Worm (Caenorhabditis elegans): ENCODE data around the gene ints-9.

The ints-9 gene

DNA sequence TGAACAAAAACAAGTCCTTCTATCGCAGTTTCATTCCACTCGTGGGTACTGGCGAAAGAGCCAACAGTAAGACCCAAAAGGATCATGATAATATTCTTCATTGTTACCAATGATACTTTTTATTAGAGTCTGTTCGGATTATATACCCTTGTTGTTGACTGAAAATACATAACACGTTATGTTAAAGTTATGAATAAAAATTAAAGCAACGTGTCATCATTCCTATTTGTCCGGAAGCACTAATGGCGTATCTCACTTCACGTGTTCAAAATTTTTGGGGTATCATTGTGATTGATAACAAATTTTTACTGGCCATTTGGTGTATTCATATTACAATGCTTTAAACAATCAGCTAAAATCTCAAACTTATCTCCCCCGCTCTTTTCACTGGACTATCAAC, 25.8 kb downstream of the ints-9 start, which contains the start of gene scl-26:
TSS of gene scl-26 (minus strand) at position 101 of the 400 bp plus-strand sequence.
- TF ChIP-seq ceh-83 (GFP tag; optimal IDR thresholded peaks at IDR 0.05), result no peak
- no peak for TF ChIP-seq bed-3 (GFP tag; optimal IDR thresholded peaks at IDR 0.05)

DNA sequence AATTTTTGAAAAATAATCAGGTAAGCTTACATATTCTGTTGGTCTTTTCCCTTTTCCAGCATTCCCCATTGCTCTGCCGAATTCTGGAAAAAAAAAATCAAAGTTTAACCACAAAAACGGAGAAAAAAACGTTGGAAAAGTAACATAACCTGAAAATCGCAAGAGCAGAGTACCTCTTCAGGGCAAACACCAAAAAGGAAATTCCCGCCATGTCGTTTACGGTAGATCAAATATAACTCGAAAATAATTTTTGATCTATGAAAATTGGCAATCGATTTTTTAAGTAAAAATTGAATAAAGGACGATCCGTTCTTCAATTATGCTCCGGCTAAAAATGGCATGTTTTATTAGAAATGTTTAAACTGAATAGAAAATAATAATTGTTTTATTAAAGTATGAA, 27.8 kb downstream of the ints-9 start, which contains the start of gene C50E3.11:
TSS of gene C50E3.11 (minus strand) at position 83 of the 400 bp plus-strand sequence.
- no peak for TF ChIP-seq ceh-39 (tag; optimal IDR thresholded peaks at IDR 0.05)
- no peak for TF ChIP-seq flh-1 (GFP tag; optimal IDR thresholded peaks at IDR 0.05)
- TF ChIP-seq mep-1 (tag; optimal IDR thresholded peaks at IDR 0.05), result no peak
- TF ChIP-seq unc-39 (tag; optimal IDR thresholded peaks at IDR 0.05), result no peak
- no peak for TF ChIP-seq hlh-1 (tag; optimal IDR thresholded peaks at IDR 0.05)
- no peak for TF ChIP-seq lsy-2 (tag; optimal IDR thresholded peaks at IDR 0.05)
- no peak for TF ChIP-seq zip-8 (tag; optimal IDR thresholded peaks at IDR 0.05)
- no peak for TF ChIP-seq cnd-1 (tag; optimal IDR thresholded peaks at IDR 0.05)
- TF ChIP-seq nhr-237 (tag; optimal IDR thresholded peaks at IDR 0.05), result no peak
- TF ChIP-seq ham-2 (GFP tag; optimal IDR thresholded peaks at IDR 0.05), result no peak
- no peak for TF ChIP-seq ztf-11 (tag; optimal IDR thresholded peaks at IDR 0.05)
- TF ChIP-seq ceh-43 (GFP tag; optimal IDR thresholded peaks at IDR 0.05), result no peak
- TF ChIP-seq elt-1 (tag; optimal IDR thresholded peaks at IDR 0.05; ENCODE audit: borderline replicate concordance, insufficient read depth), result no peak
- no peak for TF ChIP-seq sem-2 (GFP tag; optimal IDR thresholded peaks at IDR 0.05)
- TF ChIP-seq M03D4.4 (tag; optimal IDR thresholded peaks at IDR 0.05), result no peak

DNA sequence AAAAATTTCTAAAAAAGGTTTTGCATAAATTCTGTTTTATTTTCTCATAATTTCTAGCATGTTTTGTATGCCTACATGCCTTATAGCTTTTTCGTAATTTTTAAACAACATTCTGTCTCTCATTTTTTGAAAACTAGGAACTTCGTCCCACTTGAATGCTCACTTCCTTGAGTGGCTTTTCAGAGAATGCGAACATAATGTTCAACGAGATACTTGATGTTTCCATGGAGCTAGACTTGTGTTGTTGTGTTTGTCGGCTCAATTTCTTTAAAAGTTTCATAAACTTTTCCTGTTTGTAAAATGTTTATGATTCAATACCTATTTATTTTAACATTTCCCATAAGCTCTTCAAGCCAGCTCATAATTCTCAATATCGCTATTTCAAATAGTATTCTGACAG, 29.3 kb downstream of the ints-9 start, which contains the start of gene clec-213:
TSS of gene clec-213 (plus strand) at position 301 of the 400 bp plus-strand sequence.
- no peak for TF ChIP-seq drap-1 (GFP tag; optimal IDR thresholded peaks at IDR 0.05)
- TF ChIP-seq mab-5 (tag; optimal IDR thresholded peaks at IDR 0.05), result no peak
- TF ChIP-seq lsy-2 (tag; optimal IDR thresholded peaks at IDR 0.05), result no peak
- no peak for TF ChIP-seq tbx-8 (GFP tag; optimal IDR thresholded peaks at IDR 0.05)
- TF ChIP-seq mls-2 (tag; optimal IDR thresholded peaks at IDR 0.05), result no peak
- no peak for TF ChIP-seq ceh-43 (GFP tag; optimal IDR thresholded peaks at IDR 0.05)
- no peak for TF ChIP-seq snpc-4 (tag; optimal IDR thresholded peaks at IDR 0.05)
- TF ChIP-seq flh-1 (GFP tag; optimal IDR thresholded peaks at IDR 0.05), result no peak
- no peak for TF ChIP-seq nhr-237 (tag; optimal IDR thresholded peaks at IDR 0.05)
- no peak for TF ChIP-seq bed-3 (GFP tag; optimal IDR thresholded peaks at IDR 0.05)
- TF ChIP-seq hlh-1 (tag; optimal IDR thresholded peaks at IDR 0.05), result no peak
- no peak for TF ChIP-seq blmp-1 (tag; optimal IDR thresholded peaks at IDR 0.05)
- no peak for TF ChIP-seq unc-62 (GFP tag; optimal IDR thresholded peaks at IDR 0.05)
- TF ChIP-seq ztf-11 (tag; optimal IDR thresholded peaks at IDR 0.05), result no peak
- TF ChIP-seq M03D4.4 (tag; optimal IDR thresholded peaks at IDR 0.05), result no peak
- no peak for TF ChIP-seq sem-2 (GFP tag; optimal IDR thresholded peaks at IDR 0.05)
- no peak for TF ChIP-seq elt-3 (tag; optimal IDR thresholded peaks at IDR 0.05)
- no peak for TF ChIP-seq sptf-1 (tag; optimal IDR thresholded peaks at IDR 0.05)
- no peak for TF ChIP-seq nhr-76 (tag; optimal IDR thresholded peaks at IDR 0.05)
- TF ChIP-seq elt-1 (tag; optimal IDR thresholded peaks at IDR 0.05; ENCODE audit: borderline replicate concordance, insufficient read depth), result no peak

DNA sequence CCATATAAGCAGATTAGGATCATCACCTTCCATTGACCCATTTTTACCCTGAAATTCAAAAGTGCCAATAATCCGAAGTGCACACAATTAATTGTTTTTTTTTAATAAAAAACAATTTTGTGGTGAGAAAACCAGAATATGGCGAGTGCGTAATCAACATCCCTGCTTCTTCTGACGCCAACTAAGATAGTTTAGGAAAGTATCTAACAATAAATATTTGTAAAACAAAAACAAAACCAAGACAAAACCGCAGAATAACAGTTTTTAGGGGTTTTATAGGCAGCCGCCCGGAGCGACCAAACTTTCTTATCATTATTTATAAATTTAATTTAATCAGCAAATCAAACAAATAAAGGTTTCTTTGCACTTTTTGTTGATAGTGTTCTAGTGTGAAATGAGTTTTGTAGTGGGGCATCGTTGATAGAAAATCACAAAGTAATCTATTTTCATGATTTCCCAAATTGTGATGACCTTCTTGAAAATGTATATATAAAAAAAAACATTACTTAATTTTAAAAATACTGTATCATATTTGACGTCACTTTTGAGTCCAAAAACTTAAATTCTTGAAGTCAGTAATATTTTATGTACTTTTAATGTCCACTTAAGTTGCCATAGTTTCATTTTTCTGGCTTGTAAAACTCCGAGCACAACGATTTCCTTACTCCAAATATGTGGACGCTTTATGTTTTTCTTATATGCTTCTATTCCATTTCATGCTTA, 34.3 kb downstream of the ints-9 start, which contains the start of the genes folt-3 and clec-214:
TSS of gene folt-3 (minus strand) at position 51 of the 723 bp plus-strand sequence.
TSS of gene clec-214 (plus strand) at position 673 of the 723 bp plus-strand sequence.
- TF ChIP-seq lsy-2 (tag; optimal IDR thresholded peaks at IDR 0.05) (no peak), elt-3 (tag; optimal IDR thresholded peaks at IDR 0.05) (no peak), ztf-11 (tag; optimal IDR thresholded peaks at IDR 0.05) (no peak), ham-2 (GFP tag; optimal IDR thresholded peaks at IDR 0.05) (no peak), blmp-1 (tag; optimal IDR thresholded peaks at IDR 0.05) (no peak), cnd-1 (tag; optimal IDR thresholded peaks at IDR 0.05) (no peak), ceh-83 (GFP tag; optimal IDR thresholded peaks at IDR 0.05) (no peak), drap-1 (GFP tag; optimal IDR thresholded peaks at IDR 0.05) (no peak), lin-13 (tag; optimal IDR thresholded peaks at IDR 0.05) (no peak), mab-5 (tag; optimal IDR thresholded peaks at IDR 0.05) (no peak)

DNA sequence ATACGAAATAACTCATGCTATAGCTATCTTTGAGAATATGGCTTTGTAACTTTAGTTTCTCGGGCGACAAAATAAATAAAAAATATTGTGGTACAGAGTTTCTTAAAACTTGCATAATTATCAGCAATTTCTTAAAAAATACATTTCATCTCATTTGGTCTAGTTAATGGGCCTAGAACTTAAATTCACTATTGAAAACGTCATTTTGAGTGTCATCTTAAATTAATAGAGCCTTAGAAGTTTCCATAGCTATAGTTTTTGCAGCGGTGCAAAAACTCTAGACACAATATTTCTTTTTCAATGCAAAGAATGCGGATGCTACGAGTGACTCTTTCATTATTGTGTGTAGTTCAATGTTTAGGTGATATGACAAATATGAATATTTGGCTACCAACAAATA, 36.4 kb downstream of the ints-9 start, which contains the start of gene clec-215:
TSS of gene clec-215 (plus strand) at position 301 of the 400 bp plus-strand sequence.
- TF ChIP-seq ham-2 (GFP tag; optimal IDR thresholded peaks at IDR 0.05) (no peak), unc-62 (GFP tag; optimal IDR thresholded peaks at IDR 0.05) (no peak), blmp-1 (tag; optimal IDR thresholded peaks at IDR 0.05) (no peak), cnd-1 (tag; optimal IDR thresholded peaks at IDR 0.05) (no peak), lsy-2 (tag; optimal IDR thresholded peaks at IDR 0.05) (no peak), nhr-76 (tag; optimal IDR thresholded peaks at IDR 0.05) (no peak), nhr-237 (tag; optimal IDR thresholded peaks at IDR 0.05) (no peak), ceh-83 (GFP tag; optimal IDR thresholded peaks at IDR 0.05) (no peak), unc-120 (tag; optimal IDR thresholded peaks at IDR 0.05; ENCODE audit: poor library complexity, severe bottlenecking) (no peak), sptf-1 (tag; optimal IDR thresholded peaks at IDR 0.05) (no peak)
